Worm (Caenorhabditis elegans): Measurements from ENCODE around the gene phat-5.

- TF ChIP-seq tbx-2 (tag; optimal IDR thresholded peaks at IDR 0.05): no peak
- TF ChIP-seq blmp-1 (tag; optimal IDR thresholded peaks at IDR 0.05): no peak
- no peak for TF ChIP-seq zip-4 (GFP tag; optimal IDR thresholded peaks at IDR 0.05)
- TF ChIP-seq nhr-28 (tag; optimal IDR thresholded peaks at IDR 0.05): no peak
- TF ChIP-seq nhr-11 (tag; optimal IDR thresholded peaks at IDR 0.05): no peak
- TF ChIP-seq fkh-4 (tag; optimal IDR thresholded peaks at IDR 0.05; ENCODE audit: borderline replicate concordance): no peak
- TF ChIP-seq skn-1 (tag; optimal IDR thresholded peaks at IDR 0.05): no peak
- TF ChIP-seq sox-4 (tag; optimal IDR thresholded peaks at IDR 0.05): no peak
- TF ChIP-seq fkh-10 (GFP tag; optimal IDR thresholded peaks at IDR 0.05): no peak
- no peak for TF ChIP-seq unc-130 (tag; optimal IDR thresholded peaks at IDR 0.05)
- no peak for TF ChIP-seq ztf-11 (tag; optimal IDR thresholded peaks at IDR 0.05)
- TF ChIP-seq nhr-20 (tag; optimal IDR thresholded peaks at IDR 0.05): no peak
- TF ChIP-seq ceh-63 (GFP tag; optimal IDR thresholded peaks at IDR 0.05): no peak
These were observed 45.7 kb upstream of the phat-5 start for ce11 chrV:4168045-4168444.
